Worm (Caenorhabditis elegans) whole organism, mixed stage, embryonic: ENCODE results near the gene col-171.

Source experiments
- M03D4.4 ChIP-seq: sonication (generic microtip); optimal IDR thresholded peaks from 2 replicates; lab custom pipeline; 2017; ENCODE audit warnings: mild to moderate bottlenecking, missing genetic modification characterization, missing compliant biosample characterization
- bed-3 ChIP-seq: fragments of 200-800 bp; sonication (Bioruptor generic); optimal IDR thresholded peaks from 3 replicates; lab custom pipeline; 2018; ENCODE audit warnings: mild to moderate bottlenecking, missing genetic modification characterization, moderate library complexity, missing compliant biosample characterization
- blmp-1 ChIP-seq: fragments of 150-350 bp; optimal IDR thresholded peaks from 2 replicates; lab custom pipeline; 2014; ENCODE audit warnings: missing biosample characterization, missing genetic modification characterization
- ceh-39 ChIP-seq: fragments of 150-350 bp; optimal IDR thresholded peaks from 2 replicates; lab custom pipeline; 2014; ENCODE audit warnings: missing biosample characterization, missing genetic modification characterization
- ceh-43 ChIP-seq: fragments of 200-800 bp; sonication (Bioruptor generic); optimal IDR thresholded peaks from 2 replicates; lab custom pipeline; 2018; ENCODE audit warnings: mild to moderate bottlenecking, missing genetic modification characterization, moderate library complexity, missing compliant biosample characterization
- ceh-83 ChIP-seq: fragments of 200-800 bp; sonication (Bioruptor generic); optimal IDR thresholded peaks from 2 replicates; lab custom pipeline; 2018; ENCODE audit warnings: mild to moderate bottlenecking, missing genetic modification characterization, missing compliant biosample characterization
- ces-1 ChIP-seq: fragments of 150-350 bp; optimal IDR thresholded peaks from 2 replicates; lab custom pipeline; 2014; ENCODE audit warnings: missing biosample characterization, missing genetic modification reagents, missing genetic modification characterization
- cnd-1 ChIP-seq: fragments of 200-800 bp; sonication (Bioruptor generic); optimal IDR thresholded peaks from 2 replicates; lab custom pipeline; 2018; ENCODE audit warnings: mild to moderate bottlenecking, missing genetic modification characterization, missing compliant biosample characterization
- drap-1 ChIP-seq: fragments of 200-800 bp; sonication (Bioruptor generic); optimal IDR thresholded peaks from 3 replicates; lab custom pipeline; 2018; ENCODE audit warnings: mild to moderate bottlenecking, missing genetic modification characterization, missing compliant biosample characterization
- elt-1 ChIP-seq: sonication (generic microtip); optimal IDR thresholded peaks from 2 replicates; lab custom pipeline; 2017; ENCODE audit warnings: missing genetic modification characterization, mild to moderate bottlenecking, missing compliant biosample characterization, antibody characterized with exemption, moderate library complexity, borderline replicate concordance; ENCODE audit not compliant: insufficient read depth
- elt-3 ChIP-seq: fragments of 150-350 bp; optimal IDR thresholded peaks from 2 replicates; lab custom pipeline; 2014; ENCODE audit warnings: missing biosample characterization, missing genetic modification characterization
- flh-1 ChIP-seq: fragments of 200-800 bp; sonication (Bioruptor generic); optimal IDR thresholded peaks from 2 replicates; lab custom pipeline; 2018; ENCODE audit warnings: mild to moderate bottlenecking, missing genetic modification characterization, moderate library complexity, missing compliant biosample characterization
- ham-2 ChIP-seq: fragments of 200-800 bp; sonication (Bioruptor generic); optimal IDR thresholded peaks from 2 replicates; lab custom pipeline; 2018; ENCODE audit warnings: mild to moderate bottlenecking, missing genetic modification characterization, missing compliant biosample characterization
- hlh-1 ChIP-seq: fragments of 150-350 bp; optimal IDR thresholded peaks from 2 replicates; lab custom pipeline; 2014; ENCODE audit warnings: missing biosample characterization, missing genetic modification reagents, missing genetic modification characterization
- lin-13 ChIP-seq: fragments of 150-350 bp; optimal IDR thresholded peaks from 2 replicates; lab custom pipeline; 2014; ENCODE audit warnings: missing biosample characterization, missing genetic modification characterization
- lin-32 ChIP-seq: fragments of 200-800 bp; sonication (Bioruptor generic); optimal IDR thresholded peaks from 2 replicates; lab custom pipeline; 2018; ENCODE audit warnings: mild to moderate bottlenecking, missing genetic modification characterization, missing compliant biosample characterization
- lsy-2 ChIP-seq: fragments of 150-350 bp; optimal IDR thresholded peaks from 2 replicates; lab custom pipeline; 2014; ENCODE audit warnings: missing biosample characterization, missing genetic modification characterization
- mab-5 ChIP-seq: fragments of 150-350 bp; optimal IDR thresholded peaks from 2 replicates; lab custom pipeline; 2014; ENCODE audit warnings: missing biosample characterization, missing genetic modification characterization
- mep-1 ChIP-seq: fragments of 150-350 bp; optimal IDR thresholded peaks from 2 replicates; lab custom pipeline; 2017; ENCODE audit warnings: missing biosample characterization, missing genetic modification reagents, missing genetic modification characterization, inconsistent platforms
- mls-2 ChIP-seq: sonication (generic microtip); optimal IDR thresholded peaks from 2 replicates; lab custom pipeline; 2016; ENCODE audit warnings: mild to moderate bottlenecking, missing genetic modification characterization, moderate library complexity, missing compliant biosample characterization
- nhr-12 ChIP-seq: fragments of 150-350 bp; optimal IDR thresholded peaks from 2 replicates; lab custom pipeline; 2014; ENCODE audit warnings: missing biosample characterization, missing genetic modification characterization
- nhr-2 ChIP-seq: fragments of 150-350 bp; optimal IDR thresholded peaks from 2 replicates; lab custom pipeline; 2014; ENCODE audit warnings: missing biosample characterization, missing genetic modification characterization
- nhr-237 ChIP-seq: fragments of 150-350 bp; optimal IDR thresholded peaks from 2 replicates; lab custom pipeline; 2014; ENCODE audit warnings: missing biosample characterization, missing genetic modification characterization
- nhr-28 ChIP-seq: fragments of 150-350 bp; optimal IDR thresholded peaks from 2 replicates; lab custom pipeline; 2014; ENCODE audit warnings: missing biosample characterization, missing genetic modification characterization
- nhr-76 ChIP-seq: sonication (generic microtip); optimal IDR thresholded peaks from 2 replicates; lab custom pipeline; 2017; ENCODE audit warnings: missing biosample characterization, missing genetic modification characterization
- pha-4 ChIP-seq: fragments of 150-350 bp; optimal IDR thresholded peaks from 2 replicates; lab custom pipeline; 2018; ENCODE audit warnings: missing biosample characterization, missing genetic modification reagents, missing genetic modification characterization
- sem-2 ChIP-seq: fragments of 200-800 bp; sonication (Bioruptor generic); optimal IDR thresholded peaks from 2 replicates; lab custom pipeline; 2018; ENCODE audit warnings: mild to moderate bottlenecking, missing genetic modification characterization, missing compliant biosample characterization
- snpc-4 ChIP-seq: fragments of 150-350 bp; optimal IDR thresholded peaks from 2 replicates; lab custom pipeline; 2014; ENCODE audit warnings: missing biosample characterization, missing genetic modification characterization
- sptf-1 ChIP-seq: sonication (generic microtip); optimal IDR thresholded peaks from 2 replicates; lab custom pipeline; 2017; ENCODE audit warnings: mild to moderate bottlenecking, missing genetic modification characterization, moderate library complexity, missing compliant biosample characterization
- tbx-8 ChIP-seq: fragments of 200-800 bp; sonication (Bioruptor generic); optimal IDR thresholded peaks from 2 replicates; lab custom pipeline; 2018; ENCODE audit warnings: mild to moderate bottlenecking, missing genetic modification characterization, moderate library complexity, missing compliant biosample characterization
- unc-120 ChIP-seq: sonication (generic microtip); optimal IDR thresholded peaks from 2 replicates; lab custom pipeline; 2017; ENCODE audit warnings: missing genetic modification characterization, missing compliant biosample characterization; ENCODE audit not compliant: poor library complexity, severe bottlenecking
- unc-39 ChIP-seq: fragments of 150-350 bp; optimal IDR thresholded peaks from 2 replicates; lab custom pipeline; 2014; ENCODE audit warnings: missing biosample characterization, missing genetic modification characterization
- unc-62 ChIP-seq: fragments of 150-350 bp; optimal IDR thresholded peaks from 2 replicates; lab custom pipeline; 2014; ENCODE audit warnings: missing biosample characterization, missing genetic modification reagents, missing genetic modification characterization
- zip-8 ChIP-seq: fragments of 150-350 bp; optimal IDR thresholded peaks from 2 replicates; lab custom pipeline; 2014; ENCODE audit warnings: missing biosample characterization, missing genetic modification characterization
- ztf-11 ChIP-seq: fragments of 150-350 bp; optimal IDR thresholded peaks from 2 replicates; lab custom pipeline; 2014; ENCODE audit warnings: missing biosample characterization, missing genetic modification characterization

col-171 gene

ce11 chrX:6333998-6334397 is at the start of gene col-171:
Gene col-171, plus strand, starts transcription at chrX:6334298.
- TF ChIP-seq cnd-1 (no peak), mls-2 (tag; lab: Kevin White, UChicago) (no peak), mab-5 (tag; lab: Kevin White, UChicago) (no peak), ceh-39 (tag; lab: Kevin White, UChicago) (no peak), elt-3 (tag; lab: Kevin White, UChicago) (no peak), unc-120 (no peak), unc-62 (GFP tag; lab: Kevin White, UChicago) (no peak), M03D4.4 (tag; lab: Kevin White, UChicago) (no peak), nhr-237 (tag; lab: Kevin White, UChicago) (no peak), lin-32 (GFP tag; lab: Kevin White, UChicago) (no peak), flh-1 (GFP tag; lab: Kevin White, UChicago) (no peak), zip-8 (tag; lab: Kevin White, UChicago) (no peak)

DNA sequence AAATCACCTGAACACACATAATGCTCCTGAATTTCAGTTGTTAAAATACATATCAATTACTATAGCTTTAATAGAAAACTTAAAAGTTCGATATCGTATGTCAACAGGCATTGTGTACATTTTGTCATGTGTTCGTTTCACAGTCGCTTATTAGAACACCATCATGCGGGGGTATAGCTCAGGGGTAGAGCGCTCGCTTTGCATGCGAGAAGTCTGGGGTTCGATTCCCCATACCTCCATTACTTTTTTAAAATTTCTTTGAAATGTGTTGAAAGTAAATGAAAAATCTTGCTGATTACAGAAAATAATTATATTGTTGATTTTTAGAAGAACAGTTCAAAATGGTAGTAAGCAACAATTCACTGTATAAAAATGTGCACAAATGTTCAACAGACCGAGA is 47.9 kb upstream of the col-171 start:
- peak; percentile 38 for TF ChIP-seq bed-3 (GFP tag; lab: Kevin White, UChicago)
- TF ChIP-seq drap-1 (GFP tag; lab: Kevin White, UChicago), result peak; percentile 48
- TF ChIP-seq mls-2 (tag; lab: Kevin White, UChicago), result peak; percentile 15
- peak; percentile 14 for TF ChIP-seq ham-2 (GFP tag; lab: Kevin White, UChicago)
- TF ChIP-seq zip-8 (tag; lab: Kevin White, UChicago), result no peak
- TF ChIP-seq tbx-8 (GFP tag; lab: Kevin White, UChicago), result no peak
- TF ChIP-seq sem-2 (GFP tag; lab: Kevin White, UChicago), result peak; percentile 48
- peak; percentile 52 for TF ChIP-seq cnd-1
- TF ChIP-seq M03D4.4 (tag; lab: Kevin White, UChicago), result peak; percentile 65
- TF ChIP-seq ceh-83, result peak; percentile 70
- TF ChIP-seq unc-120, result no peak
- no peak for TF ChIP-seq elt-3 (tag; lab: Kevin White, UChicago)
- TF ChIP-seq mep-1, result no peak
- TF ChIP-seq sptf-1 (tag; lab: Kevin White, UChicago), result peak; percentile 63
- peak; percentile 10 for TF ChIP-seq flh-1 (GFP tag; lab: Kevin White, UChicago)
- TF ChIP-seq, all 35 proteins: peak for 10

DNA sequence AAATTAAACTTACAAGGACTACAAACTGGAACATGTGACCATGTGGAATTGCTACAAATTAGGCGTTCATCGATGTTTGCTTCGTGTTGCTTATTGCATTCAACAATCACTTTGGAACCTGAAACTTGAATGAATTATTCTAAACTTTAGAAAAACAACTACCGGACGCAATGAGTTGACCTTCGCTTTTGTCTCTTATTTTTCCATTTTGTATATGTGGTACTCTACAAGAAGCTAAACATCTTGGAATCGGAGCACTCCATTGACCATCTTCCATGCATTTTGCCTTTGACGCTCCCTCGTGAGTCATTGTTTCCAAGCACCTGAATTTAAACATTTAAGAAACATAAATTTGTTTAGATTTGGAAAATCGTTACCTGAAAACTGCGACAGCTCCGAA is 45.1 kb upstream of the col-171 start:
- no peak for TF ChIP-seq sptf-1 (tag; lab: Kevin White, UChicago)
- TF ChIP-seq, all 35 proteins: peak for 0

DNA sequence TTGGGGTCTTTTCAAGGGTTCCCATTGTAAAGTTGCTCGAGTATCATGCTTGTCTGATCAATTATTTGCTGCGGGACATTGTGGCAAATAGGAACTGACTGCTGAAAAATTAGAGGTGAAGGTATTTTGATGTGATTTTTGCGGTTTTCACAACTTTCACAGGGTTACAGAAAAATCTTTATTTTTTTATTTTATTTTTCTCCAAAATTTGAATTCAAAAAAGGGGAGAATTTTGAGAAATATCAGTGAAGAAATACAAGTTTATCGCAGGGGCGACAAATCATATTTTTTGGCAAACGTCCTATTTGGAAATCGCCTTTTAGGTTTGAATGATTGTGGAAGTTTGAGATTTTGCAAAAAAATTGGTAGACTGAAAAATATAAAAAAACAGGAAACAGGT is 42.5 kb upstream of the col-171 start, which contains the start of gene lev-9:
lev-9 (minus strand) TSS at position 101 of the 400 bp plus-strand sequence.
- TF ChIP-seq hlh-1 (tag; lab: Kevin White, UChicago) (peak; percentile 56), nhr-76 (tag; lab: Kevin White, UChicago) (no peak)
- TF ChIP-seq, all 35 proteins: peak for 1

DNA sequence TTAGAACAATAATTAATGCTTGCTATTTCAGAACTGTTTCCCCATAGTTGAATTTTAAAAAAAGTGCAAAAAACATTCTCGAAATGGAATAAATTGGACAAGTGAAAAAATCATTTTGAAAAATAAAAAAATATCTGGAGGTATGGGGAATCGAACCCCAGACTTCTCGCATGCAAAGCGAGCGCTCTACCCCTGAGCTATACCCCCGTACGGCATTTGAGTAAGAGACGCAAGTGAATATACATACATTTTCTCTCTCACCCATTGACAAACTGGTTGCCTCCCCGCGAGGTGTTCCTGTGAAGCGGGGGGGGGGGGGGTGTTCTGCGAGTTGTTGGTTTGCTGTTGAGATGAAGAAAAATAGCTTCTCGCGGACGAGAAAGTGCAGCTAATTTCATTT is 42.0 kb upstream of the col-171 start:
- TF ChIP-seq nhr-2 (tag; lab: Kevin White, UChicago), result peak; percentile 19
- no peak for TF ChIP-seq elt-3 (tag; lab: Kevin White, UChicago)
- no peak for TF ChIP-seq ztf-11 (tag; lab: Kevin White, UChicago)
- peak; percentile 57 for TF ChIP-seq lsy-2 (tag; lab: Kevin White, UChicago)
- TF ChIP-seq ces-1 (GFP tag; lab: Kevin White, UChicago), result peak; percentile 20
- peak; percentile 51 for TF ChIP-seq mab-5 (tag; lab: Kevin White, UChicago)
- peak; percentile 89 for TF ChIP-seq sem-2 (GFP tag; lab: Kevin White, UChicago)
- peak; percentile 94 for TF ChIP-seq cnd-1
- peak; percentile 97 for TF ChIP-seq sptf-1 (tag; lab: Kevin White, UChicago)
- TF ChIP-seq ham-2 (GFP tag; lab: Kevin White, UChicago), result peak; percentile 88
- TF ChIP-seq elt-1 (tag; lab: Kevin White, UChicago), result peak; percentile 47
- peak; percentile 29 for TF ChIP-seq lin-13 (tag; lab: Kevin White, UChicago)
- TF ChIP-seq blmp-1, result no peak
- TF ChIP-seq M03D4.4 (tag; lab: Kevin White, UChicago), result peak; percentile 95
- TF ChIP-seq nhr-28 (tag; lab: Kevin White, UChicago), result no peak
- TF ChIP-seq ceh-39 (tag; lab: Kevin White, UChicago), result peak; percentile 0
- TF ChIP-seq mls-2 (tag; lab: Kevin White, UChicago), result peak; percentile 96
- peak; percentile 41 for TF ChIP-seq unc-62 (GFP tag; lab: Kevin White, UChicago)
- no peak for TF ChIP-seq zip-8 (tag; lab: Kevin White, UChicago)
- TF ChIP-seq pha-4, result peak; percentile 46
- peak; percentile 95 for TF ChIP-seq ceh-83
- TF ChIP-seq unc-120, result peak; percentile 95
- TF ChIP-seq lin-32 (GFP tag; lab: Kevin White, UChicago), result peak; percentile 87
- peak; percentile 86 for TF ChIP-seq tbx-8 (GFP tag; lab: Kevin White, UChicago)
- TF ChIP-seq snpc-4 (tag; lab: Kevin White, UChicago), result no peak
- peak; percentile 4 for TF ChIP-seq hlh-1 (tag; lab: Kevin White, UChicago)
- TF ChIP-seq nhr-12 (tag; lab: Kevin White, UChicago), result no peak
- peak; percentile 11 for TF ChIP-seq mep-1
- peak; percentile 90 for TF ChIP-seq ceh-43 (GFP tag; lab: Kevin White, UChicago)
- peak; percentile 89 for TF ChIP-seq bed-3 (GFP tag; lab: Kevin White, UChicago)
- peak; percentile 79 for TF ChIP-seq flh-1 (GFP tag; lab: Kevin White, UChicago)
- no peak for TF ChIP-seq nhr-76 (tag; lab: Kevin White, UChicago)
- peak; percentile 32 for TF ChIP-seq nhr-237 (tag; lab: Kevin White, UChicago)
- no peak for TF ChIP-seq unc-39
- peak; percentile 94 for TF ChIP-seq drap-1 (GFP tag; lab: Kevin White, UChicago)
